Fruit fly (Drosophila melanogaster): ENCODE measurements around the gene CG11586.
A peak's percentile ranks its signal among the peaks of the same experiment; 100 is the strongest.

The CG11586 gene

dm6 chr3L:4229365-4229967, 32.8 kb downstream of the CG11586 start:
- no peak for TF ChIP-seq CG32121 (GFP tag; IDR thresholded peaks at IDR 0.05)
- no peak for TF ChIP-seq CG8301 (tag; optimal IDR thresholded peaks at IDR 0.05)
- TF ChIP-seq D1 (tag; optimal IDR thresholded peaks at IDR 0.05): no peak
- TF ChIP-seq rn (GFP tag; IDR thresholded peaks at IDR 0.05): no peak
- no peak for TF ChIP-seq CG17806 (tag; optimal IDR thresholded peaks at IDR 0.05)
- no peak for TF ChIP-seq CG13204 (GFP tag; optimal IDR thresholded peaks at IDR 0.05)
- TF ChIP-seq Ets98B (GFP tag; IDR thresholded peaks at IDR 0.05): no peak
- TF ChIP-seq CG10348 (GFP tag; IDR thresholded peaks at IDR 0.05): no peak
- peak; percentile 6 for TF ChIP-seq CG34367 (tag; optimal IDR thresholded peaks at IDR 0.05)
- peak; percentile 27 for TF ChIP-seq CG8159 (tag; optimal IDR thresholded peaks at IDR 0.05)
- TF ChIP-seq EcR (GFP tag; optimal IDR thresholded peaks at IDR 0.05): no peak
- TF ChIP-seq Snoo (tag; optimal IDR thresholded peaks at IDR 0.05): no peak
- TF ChIP-seq CG14655 (GFP tag; optimal IDR thresholded peaks at IDR 0.05): peak; percentile 13
- no peak for TF ChIP-seq CG12605 (GFP tag; IDR thresholded peaks at IDR 0.05)
- TF ChIP-seq CG15710 (tag; optimal IDR thresholded peaks at IDR 0.05): peak; percentile 11
- no peak for TF ChIP-seq fd96Ca (GFP tag; IDR thresholded peaks at IDR 0.05)
- peak; percentile 1 for TF ChIP-seq CG9948 (tag; optimal IDR thresholded peaks at IDR 0.05)
- TF ChIP-seq Pif1B (GFP tag; optimal IDR thresholded peaks at IDR 0.05): no peak
- no peak for TF ChIP-seq Pif1A (GFP tag; optimal IDR thresholded peaks at IDR 0.05)
- TF ChIP-seq CG4496 (GFP tag; IDR thresholded peaks at IDR 0.05): no peak
- no peak for TF ChIP-seq gl (tag; optimal IDR thresholded peaks at IDR 0.05)

DNA sequence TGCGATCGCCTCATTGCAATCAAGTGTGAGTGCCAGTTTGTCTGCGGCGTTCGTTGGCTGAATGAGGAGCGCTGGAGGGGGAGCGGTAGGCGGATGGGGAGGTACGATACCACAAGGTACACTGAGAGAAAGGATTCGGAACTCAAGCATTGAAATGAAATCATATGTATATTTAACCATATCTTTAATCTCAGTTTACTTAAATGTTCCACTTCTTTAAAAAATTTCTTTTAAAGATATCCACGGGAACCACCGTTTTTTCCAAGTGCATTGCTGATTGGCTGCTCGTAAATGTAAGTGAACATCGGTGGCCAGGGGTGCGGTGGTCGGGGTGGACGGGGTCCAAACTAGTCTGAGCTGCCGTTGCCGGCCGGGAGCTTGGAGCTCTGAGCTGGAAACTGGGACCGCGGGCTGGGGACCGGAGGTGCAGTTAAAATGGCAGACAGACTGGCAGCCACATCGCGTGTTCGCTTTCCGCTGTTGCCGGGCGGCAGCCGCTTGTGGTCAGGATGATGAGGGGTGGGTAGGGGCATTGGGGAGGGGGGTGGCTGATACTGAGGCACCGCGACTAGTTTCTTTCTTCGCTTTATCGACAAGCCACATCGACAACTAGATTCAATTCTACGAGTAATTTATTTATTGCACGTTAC, 34.0 kb downstream of the CG11586 start:
- TF ChIP-seq CG8159 (tag; optimal IDR thresholded peaks at IDR 0.05) (peak; percentile 99), Snoo (tag; optimal IDR thresholded peaks at IDR 0.05) (peak; percentile 97), CG4496 (GFP tag; IDR thresholded peaks at IDR 0.05) (peak; percentile 99), CG14655 (GFP tag; optimal IDR thresholded peaks at IDR 0.05) (peak; percentile 99), CG13204 (GFP tag; optimal IDR thresholded peaks at IDR 0.05) (peak; percentile 95), CG15710 (tag; optimal IDR thresholded peaks at IDR 0.05) (peak; percentile 99), CG32121 (GFP tag; IDR thresholded peaks at IDR 0.05) (peak; percentile 99), gl (tag; optimal IDR thresholded peaks at IDR 0.05) (peak; percentile 97), fd96Ca (GFP tag; IDR thresholded peaks at IDR 0.05) (peak; percentile 99), EcR (GFP tag; optimal IDR thresholded peaks at IDR 0.05) (peak; percentile 89), Ets98B (GFP tag; IDR thresholded peaks at IDR 0.05) (peak; percentile 99), D1 (tag; optimal IDR thresholded peaks at IDR 0.05) (peak; percentile 88), CG8301 (tag; optimal IDR thresholded peaks at IDR 0.05) (peak; percentile 99), CG34367 (tag; optimal IDR thresholded peaks at IDR 0.05) (peak; percentile 99), CG9948 (tag; optimal IDR thresholded peaks at IDR 0.05) (peak; percentile 97), rn (GFP tag; IDR thresholded peaks at IDR 0.05) (peak; percentile 99), CG12605 (GFP tag; IDR thresholded peaks at IDR 0.05) (peak; percentile 99), CG10348 (GFP tag; IDR thresholded peaks at IDR 0.05) (peak; percentile 97), Pif1A (GFP tag; optimal IDR thresholded peaks at IDR 0.05) (peak; percentile 98), CG17806 (tag; optimal IDR thresholded peaks at IDR 0.05) (peak; percentile 98), Pif1B (GFP tag; optimal IDR thresholded peaks at IDR 0.05) (peak; percentile 97)

dm6 chr3L:4227164-4227563, 35.1 kb downstream of the CG11586 start, which contains the start of gene CG46460:
Gene CG46460, minus strand, starts transcription at chr3L:4227302.
- TF ChIP-seq CG10348 (GFP tag; IDR thresholded peaks at IDR 0.05) (no peak), CG14655 (GFP tag; optimal IDR thresholded peaks at IDR 0.05) (peak; percentile 8), fd96Ca (GFP tag; IDR thresholded peaks at IDR 0.05) (no peak; the same call in 2 of the 3 replicates), rn (GFP tag; IDR thresholded peaks at IDR 0.05) (no peak), D1 (tag; optimal IDR thresholded peaks at IDR 0.05) (no peak), gl (tag; optimal IDR thresholded peaks at IDR 0.05) (no peak), CG12605 (GFP tag; IDR thresholded peaks at IDR 0.05) (peak; percentile 43; the same call in 1 of the 2 replicates), CG32121 (GFP tag; IDR thresholded peaks at IDR 0.05) (peak; percentile 31; the same call in 1 of the 2 replicates), CG34367 (tag; optimal IDR thresholded peaks at IDR 0.05) (no peak), CG4496 (GFP tag; IDR thresholded peaks at IDR 0.05) (peak; percentile 42; the same call in 1 of the 3 replicates), CG13204 (GFP tag; optimal IDR thresholded peaks at IDR 0.05) (peak; percentile 64), CG8159 (tag; optimal IDR thresholded peaks at IDR 0.05) (peak; percentile 42), Ets98B (GFP tag; IDR thresholded peaks at IDR 0.05) (peak; percentile 49; the same call in 1 of the 2 replicates), EcR (GFP tag; optimal IDR thresholded peaks at IDR 0.05) (peak; percentile 67), CG15710 (tag; optimal IDR thresholded peaks at IDR 0.05) (peak; percentile 31), Snoo (tag; optimal IDR thresholded peaks at IDR 0.05) (no peak), Pif1A (GFP tag; optimal IDR thresholded peaks at IDR 0.05) (no peak), Pif1B (GFP tag; optimal IDR thresholded peaks at IDR 0.05) (no peak)

DNA sequence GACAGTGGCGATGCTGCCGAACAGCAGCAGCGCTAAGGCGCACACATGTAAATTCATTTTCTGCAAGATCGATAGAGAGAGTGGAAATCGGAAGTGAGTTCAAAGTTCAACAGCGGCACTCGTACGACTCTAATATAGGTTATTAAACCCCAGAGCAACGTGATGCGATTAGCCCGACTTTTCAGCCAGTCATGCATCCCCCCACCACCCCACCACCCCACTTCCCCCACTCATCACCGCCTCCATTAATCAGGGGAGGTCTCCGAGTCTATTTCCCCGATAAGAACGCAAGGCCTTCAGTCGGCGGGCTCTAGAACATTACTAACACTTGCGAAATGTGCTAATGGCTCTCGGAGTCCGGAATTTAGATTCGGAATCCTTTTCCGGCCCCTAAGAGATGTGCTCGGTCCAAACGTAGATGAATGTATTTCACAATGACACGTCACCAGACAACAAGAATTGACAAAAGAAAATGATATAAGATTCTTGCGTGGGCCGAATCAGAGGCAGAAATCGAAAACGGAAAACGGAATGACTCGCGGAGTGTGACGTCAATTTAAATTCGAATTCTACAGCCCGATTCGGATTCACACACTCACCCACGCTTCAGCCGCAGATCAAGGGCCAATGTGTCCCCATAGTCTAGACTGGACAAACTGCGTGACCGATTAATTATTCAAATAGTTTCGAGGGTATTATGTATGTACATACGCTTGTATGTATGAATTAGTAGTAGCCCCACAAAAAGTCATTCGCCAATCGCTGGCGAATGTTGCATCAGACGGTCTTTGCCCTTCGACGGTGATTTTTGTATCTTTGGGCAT, 36.4 kb downstream of the CG11586 start:
- TF ChIP-seq D1 (tag; optimal IDR thresholded peaks at IDR 0.05): no peak
- TF ChIP-seq EcR (GFP tag; optimal IDR thresholded peaks at IDR 0.05): peak; percentile 40
- TF ChIP-seq fd96Ca (GFP tag; IDR thresholded peaks at IDR 0.05): 0 out of 3 replicates have a peak, but pooled peaks have one; percentile 36
- TF ChIP-seq CG8301 (tag; optimal IDR thresholded peaks at IDR 0.05): peak; percentile 18
- no peak for TF ChIP-seq Pif1B (GFP tag; optimal IDR thresholded peaks at IDR 0.05)
- TF ChIP-seq rn (GFP tag; IDR thresholded peaks at IDR 0.05): no peak
- TF ChIP-seq CG8159 (tag; optimal IDR thresholded peaks at IDR 0.05): no peak
- TF ChIP-seq CG17806 (tag; optimal IDR thresholded peaks at IDR 0.05): no peak
- no peak; the same call in 1 of the 2 replicates for TF ChIP-seq CG12605 (GFP tag; IDR thresholded peaks at IDR 0.05)
- no peak for TF ChIP-seq CG4496 (GFP tag; IDR thresholded peaks at IDR 0.05)
- TF ChIP-seq CG34367 (tag; optimal IDR thresholded peaks at IDR 0.05): no peak
- peak; percentile 20 for TF ChIP-seq CG14655 (GFP tag; optimal IDR thresholded peaks at IDR 0.05)
- no peak for TF ChIP-seq CG15710 (tag; optimal IDR thresholded peaks at IDR 0.05)
- peak; percentile 30; the same call in 1 of the 2 replicates for TF ChIP-seq Ets98B (GFP tag; IDR thresholded peaks at IDR 0.05)
- no peak for TF ChIP-seq CG10348 (GFP tag; IDR thresholded peaks at IDR 0.05)
- no peak for TF ChIP-seq CG32121 (GFP tag; IDR thresholded peaks at IDR 0.05)
- TF ChIP-seq Snoo (tag; optimal IDR thresholded peaks at IDR 0.05): no peak
- TF ChIP-seq CG9948 (tag; optimal IDR thresholded peaks at IDR 0.05): no peak
- no peak for TF ChIP-seq Pif1A (GFP tag; optimal IDR thresholded peaks at IDR 0.05)
- TF ChIP-seq gl (tag; optimal IDR thresholded peaks at IDR 0.05): peak; percentile 8
- no peak for TF ChIP-seq CG13204 (GFP tag; optimal IDR thresholded peaks at IDR 0.05)
